Worm (Caenorhabditis elegans) whole organism, L3 larva: ENCODE results near the gene scpl-4.
A peak's percentile ranks its signal among the peaks of the same experiment; 100 is the strongest.

Experiments
- ama-1 ChIP-seq: fragments of 150-350 bp; optimal IDR thresholded peaks from 2 replicates; lab custom pipeline; 2018
- ceh-82 ChIP-seq: fragments of 150-350 bp; optimal IDR thresholded peaks from 2 replicates; lab custom pipeline; 2014; ENCODE audit warnings: missing biosample characterization, missing genetic modification characterization
- egl-27 ChIP-seq: sonication (generic microtip); optimal IDR thresholded peaks from 4 replicates; lab custom pipeline; 2017; ENCODE audit warnings: missing biosample characterization, missing genetic modification reagents, missing genetic modification characterization
- elt-2 ChIP-seq: sonication (generic microtip); optimal IDR thresholded peaks from 2 replicates; lab custom pipeline; 2016; ENCODE audit warnings: missing genetic modification reagents, mild to moderate bottlenecking, missing genetic modification characterization, missing compliant biosample characterization
- jun-1 ChIP-seq: fragments of 150-350 bp; optimal IDR thresholded peaks from 2 replicates; lab custom pipeline; 2014; ENCODE audit warnings: missing biosample characterization, missing genetic modification reagents, missing genetic modification characterization
- nhr-11 ChIP-seq: fragments of 150-350 bp; optimal IDR thresholded peaks from 2 replicates; lab custom pipeline; 2014; ENCODE audit warnings: missing biosample characterization, missing genetic modification characterization
- nhr-76 ChIP-seq: fragments of 150-350 bp; sonication (generic microtip); optimal IDR thresholded peaks from 5 replicates; lab custom pipeline; 2014; ENCODE audit warnings: missing biosample characterization, missing genetic modification characterization
- nhr-77 ChIP-seq: fragments of 150-350 bp; optimal IDR thresholded peaks from 2 replicates; lab custom pipeline; 2014; ENCODE audit warnings: missing biosample characterization, missing genetic modification characterization
- tbx-2 ChIP-seq: sonication (generic microtip); optimal IDR thresholded peaks from 2 replicates; lab custom pipeline; 2016; ENCODE audit warnings: mild to moderate bottlenecking, missing genetic modification characterization, missing compliant biosample characterization
- unc-62 ChIP-seq: fragments of 150-350 bp; sonication (generic microtip); optimal IDR thresholded peaks from 4 replicates; lab custom pipeline; 2014; ENCODE audit warnings: missing biosample characterization, missing genetic modification reagents, missing genetic modification characterization

DNA sequence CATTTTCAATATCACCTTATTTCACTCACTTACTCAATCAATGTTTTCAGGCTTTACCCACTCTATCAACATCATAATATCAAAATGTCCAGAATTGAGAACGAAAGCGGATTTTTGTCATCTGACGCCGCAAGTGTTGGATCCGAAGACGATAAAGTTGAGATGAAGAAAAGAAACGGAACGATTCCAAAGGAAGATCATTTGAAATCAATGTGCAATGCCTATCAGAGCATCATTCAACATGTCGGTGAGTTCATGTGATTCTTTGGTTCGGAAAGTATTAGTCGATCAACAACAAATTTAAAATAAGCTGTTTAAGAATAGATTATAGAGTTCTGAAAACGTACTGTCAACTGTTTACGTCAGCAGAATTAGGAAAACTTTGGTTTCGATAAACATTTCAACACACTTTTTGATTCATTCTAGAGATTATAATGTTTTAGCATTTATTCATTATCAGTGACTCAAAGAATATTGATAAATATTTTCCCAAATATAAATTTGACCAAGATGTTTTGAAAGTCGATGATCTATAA, 34.0 kb upstream of the scpl-4 start, which contains the start of gene cat-4:
- TF ChIP-seq ama-1 (lab: Kevin White, UChicago) (no peak), unc-62 (no peak), nhr-11 (tag; lab: Kevin White, UChicago) (no peak), egl-27 (no peak), jun-1 (tag; lab: Kevin White, UChicago) (peak; percentile 8), tbx-2 (tag; lab: Kevin White, UChicago) (no peak), nhr-77 (tag; lab: Kevin White, UChicago) (no peak), nhr-76 (tag; lab: Kevin White, UChicago) (no peak), elt-2 (tag; lab: Kevin White, UChicago) (peak; percentile 79), ceh-82 (no peak)
